Worm (Caenorhabditis elegans): Measurements from ENCODE around the gene lact-9.
A peak's percentile ranks its signal among the peaks of the same experiment; 100 is the strongest.

lact-9 gene

DNA sequence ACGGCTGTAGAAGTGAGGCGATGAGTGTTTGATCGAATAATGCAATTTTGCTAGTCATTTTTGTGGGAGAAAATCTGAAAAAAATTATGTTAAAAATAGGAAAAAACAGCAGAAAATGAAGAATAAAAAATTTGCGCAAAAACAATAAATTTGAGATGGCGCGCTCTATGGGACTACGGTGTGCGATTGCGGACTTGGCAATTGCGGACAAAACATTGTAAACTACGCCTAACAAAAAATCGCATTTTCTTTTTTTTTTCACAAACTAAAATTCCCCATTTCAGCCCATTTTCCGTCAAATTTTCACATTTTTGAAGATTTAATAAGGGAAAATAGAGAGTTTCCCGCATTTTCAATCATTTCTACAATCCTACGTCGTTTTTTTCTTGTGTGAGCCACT is 3.2 kb upstream of the lact-9 start, which contains the start of the genes sas-6 and Y45F10D.7 (continued):
- TF ChIP-seq lin-40 (tag; optimal IDR thresholded peaks at IDR 0.05), result peak; percentile 6
- no peak for TF ChIP-seq repo-1 (tag; optimal IDR thresholded peaks at IDR 0.05)
- no peak for TF ChIP-seq C06A6.2 (GFP tag; conservative IDR thresholded peaks at IDR 0.05)
- peak; percentile 68 for TF ChIP-seq F33H1.4 (GFP tag; IDR thresholded peaks at IDR 0.05)
- no peak for TF ChIP-seq unc-130 (GFP tag; optimal IDR thresholded peaks at IDR 0.05)
- no peak for TF ChIP-seq Y67H2A.10 (GFP tag; conservative IDR thresholded peaks at IDR 0.05)
- no peak for TF ChIP-seq lin-26 (GFP tag; IDR thresholded peaks at IDR 0.05)
- no peak for TF ChIP-seq dpff-1 (tag; optimal IDR thresholded peaks at IDR 0.05)
- TF ChIP-seq T07F8.4 (tag; optimal IDR thresholded peaks at IDR 0.05), result no peak
- no peak for TF ChIP-seq hmg-20 (GFP tag; IDR thresholded peaks at IDR 0.05)
- TF ChIP-seq tbp1 (GFP tag; optimal IDR thresholded peaks at IDR 0.05), result peak; percentile 62
- no peak for TF ChIP-seq hlh-12 (tag; optimal IDR thresholded peaks at IDR 0.05)
- TF ChIP-seq B0261.1 (tag; optimal IDR thresholded peaks at IDR 0.05), result no peak
- peak; percentile 31; the same call in 1 of the 2 replicates for TF ChIP-seq ceh-91 (GFP tag; IDR thresholded peaks at IDR 0.05)
- peak; percentile 33; the same call in 1 of the 2 replicates for TF ChIP-seq B0019.2 (GFP tag; conservative IDR thresholded peaks at IDR 0.05)
- TF ChIP-seq madf-10 (tag; optimal IDR thresholded peaks at IDR 0.05), result no peak
- TF ChIP-seq zim-3 (tag; optimal IDR thresholded peaks at IDR 0.05), result no peak
- TF ChIP-seq attf-5 (GFP tag; optimal IDR thresholded peaks at IDR 0.05), result peak; percentile 51
- TF ChIP-seq K11D2.4 (GFP tag; IDR thresholded peaks at IDR 0.05), result no peak
- TF ChIP-seq snpc-3.4 (tag; optimal IDR thresholded peaks at IDR 0.05), result peak; percentile 24
- TF ChIP-seq bed-2 (GFP tag; IDR thresholded peaks at IDR 0.05), result no peak
- peak; percentile 23 for TF ChIP-seq ztf-18 (tag; optimal IDR thresholded peaks at IDR 0.05)
- no peak for TF ChIP-seq F22D6.2 (tag; optimal IDR thresholded peaks at IDR 0.05)
- TF ChIP-seq F55B11.4 (tag; optimal IDR thresholded peaks at IDR 0.05; ENCODE audit: borderline replicate concordance, insufficient read depth), result no peak
- no peak for TF ChIP-seq F10E7.11 (tag; optimal IDR thresholded peaks at IDR 0.05)
- no peak for TF ChIP-seq nhr-179 (tag; optimal IDR thresholded peaks at IDR 0.05)
- TF ChIP-seq ztf-26 (tag; optimal IDR thresholded peaks at IDR 0.05), result no peak
- TF ChIP-seq nhr-90 (tag; optimal IDR thresholded peaks at IDR 0.05), result no peak
- TF ChIP-seq pbrm-1 (GFP tag; IDR thresholded peaks at IDR 0.05), result peak; percentile 34; the same call in 1 of the 2 replicates
- no peak for TF ChIP-seq ceh-58 (GFP tag; IDR thresholded peaks at IDR 0.05)
- no peak for TF ChIP-seq akir-1 (GFP tag; optimal IDR thresholded peaks at IDR 0.05)
- 0 out of 2 replicates have a peak, but pooled peaks have one; percentile 30 for TF ChIP-seq mcd-1 (GFP tag; IDR thresholded peaks at IDR 0.05)
- peak; percentile 80 for TF ChIP-seq dpl-1 (GFP tag; optimal IDR thresholded peaks at IDR 0.05)
- peak; percentile 87 for TF ChIP-seq lin-54 (GFP tag; optimal IDR thresholded peaks at IDR 0.05)
- TF ChIP-seq B0035.1 (tag; optimal IDR thresholded peaks at IDR 0.05), result no peak
- peak; percentile 70 for TF ChIP-seq attf-3 (GFP tag; conservative IDR thresholded peaks at IDR 0.05)
- no peak for TF ChIP-seq fkh-3 (tag; optimal IDR thresholded peaks at IDR 0.05)
- no peak for TF ChIP-seq F52B5.7 (tag; optimal IDR thresholded peaks at IDR 0.05)
- no peak for TF ChIP-seq tbx-9 (tag; optimal IDR thresholded peaks at IDR 0.05; ENCODE audit: borderline replicate concordance)
- peak; percentile 91 for TF ChIP-seq lsl-1 (GFP tag; optimal IDR thresholded peaks at IDR 0.05)
- TF ChIP-seq ekl-4 (GFP tag; IDR thresholded peaks at IDR 0.05), result no peak

DNA sequence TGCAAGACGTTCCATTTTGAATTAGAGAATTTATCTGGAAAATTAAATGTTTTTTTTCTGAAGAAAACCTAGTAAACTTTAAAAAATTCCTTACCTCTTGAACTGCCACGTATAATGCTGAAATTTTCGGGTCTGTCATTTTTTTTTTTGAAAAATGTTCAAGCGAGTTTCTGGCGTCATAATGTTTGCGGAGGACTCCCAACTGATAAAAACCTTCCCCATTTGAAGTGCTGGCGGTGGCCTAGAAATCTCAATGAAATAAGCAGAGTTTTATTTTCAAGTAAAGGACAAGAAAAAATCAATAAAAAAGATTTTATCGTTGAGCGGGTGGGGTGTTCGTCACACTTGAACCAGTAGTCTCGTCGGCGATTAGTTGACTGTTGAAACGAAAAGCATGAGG is 1.2 kb upstream of the lact-9 start, which contains the start of gene icap-1:
Gene icap-1 (minus strand): TSS at position 272 of the 400 bp plus-strand sequence.
- TF ChIP-seq K11D2.4 (GFP tag; IDR thresholded peaks at IDR 0.05), result no peak
- no peak for TF ChIP-seq fkh-3 (tag; optimal IDR thresholded peaks at IDR 0.05)
- no peak for TF ChIP-seq pbrm-1 (GFP tag; IDR thresholded peaks at IDR 0.05)
- TF ChIP-seq dox-1 (GFP tag; IDR thresholded peaks at IDR 0.05), result 0 out of 2 replicates have a peak, but pooled peaks have one; percentile 15
- no peak for TF ChIP-seq F37B4.10 (GFP tag; IDR thresholded peaks at IDR 0.05)
- TF ChIP-seq B0336.3 (GFP tag; IDR thresholded peaks at IDR 0.05), result no peak
- TF ChIP-seq F57C9.4 (tag; optimal IDR thresholded peaks at IDR 0.05), result no peak
- TF ChIP-seq C06A6.2 (GFP tag; conservative IDR thresholded peaks at IDR 0.05), result no peak
- TF ChIP-seq mes-4 (tag; optimal IDR thresholded peaks at IDR 0.05), result no peak
- no peak for TF ChIP-seq sea-2 (GFP tag; IDR thresholded peaks at IDR 0.05)
- TF ChIP-seq ztf-18 (tag; optimal IDR thresholded peaks at IDR 0.05), result peak; percentile 48
- TF ChIP-seq aptf-2 (GFP tag; conservative IDR thresholded peaks at IDR 0.05), result no peak
- no peak for TF ChIP-seq snpc-4 (GFP tag; optimal IDR thresholded peaks at IDR 0.05)
- TF ChIP-seq snpc-4 (tag; optimal IDR thresholded peaks at IDR 0.05), result peak in 1 of 4 experiments; percentile 60
- no peak for TF ChIP-seq F52B5.7 (tag; optimal IDR thresholded peaks at IDR 0.05)
- no peak for TF ChIP-seq F55B11.4 (tag; optimal IDR thresholded peaks at IDR 0.05; ENCODE audit: borderline replicate concordance, insufficient read depth)
- TF ChIP-seq D2030.7 (GFP tag; IDR thresholded peaks at IDR 0.05), result no peak
